Worm (Caenorhabditis elegans): ENCODE results near the gene fbxb-53.

DNA sequence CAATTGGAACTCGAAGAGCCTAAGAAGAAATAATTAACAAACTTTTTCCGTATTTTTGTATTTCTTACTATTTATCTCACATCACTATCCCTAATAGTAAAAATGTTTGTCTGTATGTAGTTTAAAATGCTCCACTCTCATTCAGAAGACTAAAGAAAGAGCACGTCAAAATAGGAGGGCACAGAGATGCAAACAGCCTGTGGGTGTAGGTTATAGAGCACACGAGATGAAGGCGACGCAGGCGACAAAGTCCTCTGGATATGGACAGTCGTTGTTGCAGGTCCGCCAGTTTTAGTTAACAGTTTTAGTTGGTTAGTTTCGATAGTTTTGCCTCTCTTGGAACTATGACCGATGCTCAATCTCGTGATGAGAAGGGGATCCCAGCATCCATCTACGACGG, 24.8 kb upstream of the fbxb-53 start, which contains the start of gene ceh-82:
- TF ChIP-seq pag-3 (tag; optimal IDR thresholded peaks at IDR 0.05; ENCODE audit: borderline replicate concordance), result no peak
- no peak for TF ChIP-seq tbx-2 (tag; optimal IDR thresholded peaks at IDR 0.05)
- TF ChIP-seq ceh-45 (GFP tag; IDR thresholded peaks at IDR 0.05), result no peak
- TF ChIP-seq nfya-1 (tag; optimal IDR thresholded peaks at IDR 0.05), result no peak
- no peak for TF ChIP-seq lim-6 (tag; optimal IDR thresholded peaks at IDR 0.05)
- no peak for TF ChIP-seq nhr-11 (tag; optimal IDR thresholded peaks at IDR 0.05)
- TF ChIP-seq pha-4 (tag; optimal IDR thresholded peaks at IDR 0.05), result no peak
- TF ChIP-seq rnt-1 (tag; optimal IDR thresholded peaks at IDR 0.05), result no peak
- no peak for TF ChIP-seq ama-1 (optimal IDR thresholded peaks at IDR 0.05)
- no peak for TF ChIP-seq pqm-1 (tag; optimal IDR thresholded peaks at IDR 0.05)

Measured in whole organism, late embryonic.